Worm (Caenorhabditis elegans) whole organism, L4 larva: ENCODE results near the gene F41C3.2.

Source experiments
- ZK546.5 ChIP-seq, 2 experiments: sonication (generic microtip); optimal IDR thresholded peaks; 2 replicates each; lab custom pipeline; 2017; ENCODE audit warnings: missing biosample characterization in 2 of 2, missing genetic modification characterization in 2 of 2
- daf-12 ChIP-seq: fragments of 150-350 bp; optimal IDR thresholded peaks from 2 replicates; lab custom pipeline; 2014; ENCODE audit warnings: missing biosample characterization, missing genetic modification reagents, missing genetic modification characterization
- daf-19 ChIP-seq: fragments of 200-800 bp; sonication (Bioruptor generic); conservative IDR thresholded peaks from 2 replicates; pipeline ENCODE4 v1.3.6; 2022; ENCODE audit warnings: missing genetic modification characterization, missing compliant biosample characterization
- dmd-8 ChIP-seq: fragments of 200-800 bp; sonication (Bioruptor generic); IDR thresholded peaks from 2 replicates; pipeline ENCODE4 v1.3.6; 2022; ENCODE audit warnings: missing genetic modification characterization, missing compliant biosample characterization
- jun-1 ChIP-seq: fragments of 150-350 bp; optimal IDR thresholded peaks from 2 replicates; lab custom pipeline; 2014; ENCODE audit warnings: missing biosample characterization, missing genetic modification reagents, missing genetic modification characterization
- lin-29 ChIP-seq: fragments of 200-800 bp; sonication (Bioruptor generic); IDR thresholded peaks from 2 replicates; pipeline ENCODE4 v1.3.6; 2022; ENCODE audit warnings: missing genetic modification reagents, missing genetic modification characterization, missing compliant biosample characterization
- nhr-28 ChIP-seq: fragments of 150-350 bp; optimal IDR thresholded peaks from 2 replicates; lab custom pipeline; 2014; ENCODE audit warnings: missing biosample characterization, missing genetic modification characterization
- nhr-76 ChIP-seq: fragments of 150-350 bp; optimal IDR thresholded peaks from 2 replicates; lab custom pipeline; 2014; ENCODE audit warnings: missing biosample characterization, missing genetic modification characterization
- skn-1 ChIP-seq: fragments of 150-350 bp; optimal IDR thresholded peaks from 2 replicates; lab custom pipeline; 2014; ENCODE audit warnings: missing biosample characterization, missing genetic modification characterization
- unc-39 ChIP-seq: sonication (generic microtip); optimal IDR thresholded peaks from 2 replicates; lab custom pipeline; 2017; ENCODE audit warnings: missing biosample characterization, missing genetic modification characterization

- TF ChIP-seq skn-1 (tag; lab: Kevin White, UChicago) (no peak), daf-19 (no peak), unc-39 (tag; lab: Kevin White, UChicago) (no peak), ZK546.5 (tag; optimal IDR thresholded peaks at IDR 0.05; lab: Kevin White, UChicago) (no peak), nhr-76 (no peak), jun-1 (tag; lab: Kevin White, UChicago) (no peak), lin-29 (GFP tag; lab: Robert Waterston, UW) (no peak), nhr-28 (tag; lab: Kevin White, UChicago) (no peak), daf-12 (no peak), dmd-8 (no peak)
Measured at ce11 chrII:4790687-4791086, 40.9 kb downstream of the F41C3.2 start.
